Worm (Caenorhabditis elegans): ENCODE results near the gene Y59A8B.19.

DNA sequence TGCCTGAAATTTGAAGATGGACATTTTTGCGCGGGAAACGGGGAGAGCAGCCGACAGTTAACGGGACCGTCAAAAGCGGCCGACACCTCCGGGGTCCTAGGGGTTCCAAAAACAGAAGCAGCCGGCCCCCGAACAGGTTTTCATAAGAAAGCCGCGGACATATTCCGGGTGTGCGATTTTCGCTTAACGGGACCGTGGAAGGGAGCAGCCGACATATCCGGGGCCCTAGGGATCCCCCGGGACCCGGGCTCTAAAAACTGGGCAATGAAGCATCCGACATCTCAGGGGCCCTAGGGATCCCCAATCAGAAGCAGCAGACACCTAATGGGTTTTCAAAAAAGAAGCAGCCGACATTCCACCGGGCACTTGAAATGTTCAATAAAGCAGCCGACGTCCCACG, 44.5 kb upstream of the Y59A8B.19 start:
- TF ChIP-seq elt-2 (tag; optimal IDR thresholded peaks at IDR 0.05) (no peak), R02D3.7 (tag; optimal IDR thresholded peaks at IDR 0.05) (no peak), ceh-16 (tag; optimal IDR thresholded peaks at IDR 0.05) (no peak), mdl-1 (tag; optimal IDR thresholded peaks at IDR 0.05) (no peak), elt-3 (tag; optimal IDR thresholded peaks at IDR 0.05) (no peak), nhr-25 (tag; optimal IDR thresholded peaks at IDR 0.05) (no peak), ama-1 (optimal IDR thresholded peaks at IDR 0.05) (no peak)
